Fruit fly (Drosophila melanogaster): ENCODE data around the gene Gr93b.

Gr93b gene

DNA sequence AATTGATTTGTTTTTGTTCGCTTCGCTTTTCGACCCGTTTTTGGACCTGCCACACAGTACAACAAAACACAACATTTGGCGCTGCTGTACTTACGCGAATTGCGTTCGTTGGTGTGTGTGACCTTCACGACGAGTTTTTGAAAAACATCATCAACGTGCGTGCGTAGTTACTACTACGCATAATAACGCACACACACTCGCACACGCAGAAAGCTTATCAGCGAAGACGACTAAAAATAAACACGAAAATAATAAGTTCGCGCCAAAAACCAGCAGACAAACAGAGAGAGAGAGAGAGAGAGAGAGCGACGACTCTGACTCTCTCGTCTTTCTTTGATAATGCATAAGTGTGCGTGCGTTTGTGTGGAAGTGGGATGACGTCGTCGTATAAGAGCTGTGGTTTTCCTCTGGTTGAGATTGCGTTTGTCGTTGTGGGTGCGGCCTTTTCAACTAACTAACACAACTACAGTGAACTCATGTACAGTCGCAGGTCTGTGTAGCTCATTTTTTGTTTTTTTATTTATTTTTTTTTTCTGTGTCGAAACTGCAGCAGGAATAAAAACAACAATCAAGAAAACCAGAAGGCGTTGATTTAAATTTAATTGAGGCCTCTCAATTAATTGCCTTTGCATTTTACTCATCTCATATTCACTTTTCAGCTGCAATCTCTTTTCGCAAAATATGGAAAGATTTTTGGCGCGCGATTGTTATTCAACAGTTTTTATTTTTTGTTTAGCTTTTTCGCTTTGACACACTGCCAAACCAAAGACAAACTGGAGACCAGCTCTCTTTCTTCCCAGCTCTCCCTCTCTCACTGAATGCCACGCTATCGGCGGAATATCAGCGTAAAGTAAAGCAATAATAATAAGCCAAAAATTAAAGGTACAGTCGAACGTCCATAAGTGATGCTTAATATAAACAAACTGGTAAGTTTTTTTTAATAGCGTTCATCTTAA is 10.3 kb upstream of the Gr93b start:
- peak; percentile 68; the same call in 1 of the 2 replicates for TF ChIP-seq Ets98B (GFP tag; IDR thresholded peaks at IDR 0.05)
- TF ChIP-seq CG9948 (tag; optimal IDR thresholded peaks at IDR 0.05), result peak; percentile 36
- TF ChIP-seq CG32121 (GFP tag; IDR thresholded peaks at IDR 0.05), result peak; percentile 67; the same call in 1 of the 2 replicates
- peak; percentile 1 for TF ChIP-seq CG34367 (tag; optimal IDR thresholded peaks at IDR 0.05)
- TF ChIP-seq CG15710 (tag; optimal IDR thresholded peaks at IDR 0.05), result peak; percentile 50
- TF ChIP-seq CG10348 (GFP tag; IDR thresholded peaks at IDR 0.05), result no peak
- peak; percentile 78 for TF ChIP-seq Pif1B (GFP tag; optimal IDR thresholded peaks at IDR 0.05)
- TF ChIP-seq Snoo (tag; optimal IDR thresholded peaks at IDR 0.05), result peak; percentile 42
- peak; percentile 39; the same call in 2 of the 3 replicates for TF ChIP-seq CG4496 (GFP tag; IDR thresholded peaks at IDR 0.05)
- peak; percentile 52; the same call in 2 of the 3 replicates for TF ChIP-seq fd96Ca (GFP tag; IDR thresholded peaks at IDR 0.05)
- TF ChIP-seq CG8301 (tag; optimal IDR thresholded peaks at IDR 0.05), result no peak
- TF ChIP-seq rn (GFP tag; IDR thresholded peaks at IDR 0.05), result 0 out of 2 replicates have a peak, but pooled peaks have one; percentile 28
- peak; percentile 61 for TF ChIP-seq CG8159 (tag; optimal IDR thresholded peaks at IDR 0.05)
- peak; percentile 66 for TF ChIP-seq CG12605 (GFP tag; IDR thresholded peaks at IDR 0.05)
- TF ChIP-seq CG17806 (tag; optimal IDR thresholded peaks at IDR 0.05), result no peak
- no peak for TF ChIP-seq gl (tag; optimal IDR thresholded peaks at IDR 0.05)
- peak; percentile 25 for TF ChIP-seq CG13204 (GFP tag; optimal IDR thresholded peaks at IDR 0.05)
- peak; percentile 88 for TF ChIP-seq EcR (GFP tag; optimal IDR thresholded peaks at IDR 0.05)
- TF ChIP-seq D1 (tag; optimal IDR thresholded peaks at IDR 0.05), result no peak
- peak; percentile 27 for TF ChIP-seq CG14655 (GFP tag; optimal IDR thresholded peaks at IDR 0.05)
- peak; percentile 66 for TF ChIP-seq Pif1A (GFP tag; optimal IDR thresholded peaks at IDR 0.05)

DNA sequence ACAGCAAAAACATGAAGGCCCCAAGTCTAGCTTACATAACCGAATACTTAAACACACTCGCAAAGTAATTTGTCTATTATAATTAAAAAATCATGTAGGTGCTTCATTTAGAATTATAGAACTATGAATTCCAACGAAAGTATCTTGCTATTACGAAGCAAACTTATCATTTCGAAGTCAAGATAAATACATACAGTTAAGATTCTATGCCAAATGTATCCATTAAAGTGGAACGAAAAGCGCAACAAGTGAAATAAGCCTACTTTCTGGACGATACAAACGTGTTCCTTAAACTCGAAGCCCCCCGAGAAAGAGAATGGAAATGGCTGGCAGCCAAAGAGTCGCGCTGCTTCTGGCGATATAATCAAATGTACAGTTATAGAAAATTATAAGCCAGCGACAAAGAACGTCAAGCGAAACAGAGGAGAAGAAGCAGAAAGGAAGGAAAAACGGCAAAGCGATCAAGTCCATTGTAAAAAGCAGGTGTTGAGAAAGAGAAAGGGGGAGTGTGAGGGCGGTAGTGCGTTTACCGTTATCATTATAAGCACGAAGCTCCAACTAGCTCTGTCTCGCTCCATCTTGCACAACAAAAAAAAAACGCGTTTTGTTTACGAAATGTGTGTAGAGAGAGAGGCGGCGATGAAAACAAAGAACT is 9.1 kb upstream of the Gr93b start:
- TF ChIP-seq fd96Ca (GFP tag; IDR thresholded peaks at IDR 0.05), result 0 out of 3 replicates have a peak, but pooled peaks have one; percentile 33
- TF ChIP-seq rn (GFP tag; IDR thresholded peaks at IDR 0.05), result no peak
- TF ChIP-seq Snoo (tag; optimal IDR thresholded peaks at IDR 0.05), result no peak
- no peak for TF ChIP-seq CG34367 (tag; optimal IDR thresholded peaks at IDR 0.05)
- no peak for TF ChIP-seq D1 (tag; optimal IDR thresholded peaks at IDR 0.05)
- no peak for TF ChIP-seq Pif1B (GFP tag; optimal IDR thresholded peaks at IDR 0.05)
- peak; percentile 44 for TF ChIP-seq EcR (GFP tag; optimal IDR thresholded peaks at IDR 0.05)
- TF ChIP-seq CG14655 (GFP tag; optimal IDR thresholded peaks at IDR 0.05), result peak; percentile 35
- TF ChIP-seq CG32121 (GFP tag; IDR thresholded peaks at IDR 0.05), result no peak
- TF ChIP-seq CG8301 (tag; optimal IDR thresholded peaks at IDR 0.05), result peak; percentile 21
- TF ChIP-seq CG15710 (tag; optimal IDR thresholded peaks at IDR 0.05), result peak; percentile 39
- 0 out of 2 replicates have a peak, but pooled peaks have one; percentile 11 for TF ChIP-seq Ets98B (GFP tag; IDR thresholded peaks at IDR 0.05)
- peak; percentile 54 for TF ChIP-seq CG8159 (tag; optimal IDR thresholded peaks at IDR 0.05)
- TF ChIP-seq CG10348 (GFP tag; IDR thresholded peaks at IDR 0.05), result no peak
- peak; percentile 33 for TF ChIP-seq CG17806 (tag; optimal IDR thresholded peaks at IDR 0.05)
- TF ChIP-seq Pif1A (GFP tag; optimal IDR thresholded peaks at IDR 0.05), result peak; percentile 1
- TF ChIP-seq CG12605 (GFP tag; IDR thresholded peaks at IDR 0.05), result no peak
- no peak for TF ChIP-seq gl (tag; optimal IDR thresholded peaks at IDR 0.05)
- TF ChIP-seq CG13204 (GFP tag; optimal IDR thresholded peaks at IDR 0.05), result no peak
- TF ChIP-seq CG9948 (tag; optimal IDR thresholded peaks at IDR 0.05), result peak; percentile 32
- TF ChIP-seq CG4496 (GFP tag; IDR thresholded peaks at IDR 0.05), result no peak

DNA sequence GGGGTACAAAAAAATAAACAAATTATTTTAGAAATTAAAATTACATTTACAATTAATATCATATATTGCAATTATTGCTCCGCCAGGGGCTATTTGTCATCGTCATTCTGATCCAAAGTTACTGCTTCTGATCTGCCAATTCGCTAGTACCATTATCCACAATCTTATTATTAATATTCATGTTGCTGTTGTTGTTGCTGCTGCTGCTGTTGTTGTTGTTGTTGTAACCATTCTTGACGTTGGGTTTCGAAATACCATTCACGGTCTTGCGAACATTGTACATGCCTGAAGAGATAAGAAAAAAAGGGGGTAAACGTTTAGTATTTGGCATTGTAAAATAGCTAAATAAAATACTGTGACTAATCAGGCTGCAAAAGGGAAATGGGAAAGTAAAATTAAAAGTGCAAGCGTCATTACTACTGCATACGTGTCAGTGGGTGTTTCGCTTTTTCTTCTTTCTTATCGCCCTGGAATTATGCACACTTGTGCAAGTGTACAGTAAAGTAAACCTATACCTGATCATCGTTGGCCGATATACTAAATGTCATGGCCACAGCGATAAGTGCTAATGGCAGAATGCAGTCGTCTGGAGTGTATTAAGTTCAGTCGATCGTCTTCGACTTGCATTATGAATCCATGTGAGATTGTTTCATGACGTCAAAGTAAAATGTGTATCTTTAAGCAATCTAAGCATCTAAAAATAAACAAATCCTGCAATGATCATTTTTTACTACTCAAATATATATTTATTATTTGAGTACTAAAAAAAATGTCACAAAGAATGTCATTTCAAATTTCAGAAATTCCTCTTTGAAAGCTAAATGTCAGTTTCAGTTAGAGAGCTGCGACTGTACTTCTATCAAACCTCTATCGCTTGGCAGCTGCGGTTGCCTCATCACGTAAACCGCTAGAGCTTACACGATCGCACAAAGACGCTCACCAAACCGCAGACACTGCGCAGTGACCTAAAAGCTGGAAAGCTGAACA is 8.3 kb upstream of the Gr93b start:
- TF ChIP-seq CG13204 (GFP tag; optimal IDR thresholded peaks at IDR 0.05) (no peak), EcR (GFP tag; optimal IDR thresholded peaks at IDR 0.05) (peak; percentile 80)

DNA sequence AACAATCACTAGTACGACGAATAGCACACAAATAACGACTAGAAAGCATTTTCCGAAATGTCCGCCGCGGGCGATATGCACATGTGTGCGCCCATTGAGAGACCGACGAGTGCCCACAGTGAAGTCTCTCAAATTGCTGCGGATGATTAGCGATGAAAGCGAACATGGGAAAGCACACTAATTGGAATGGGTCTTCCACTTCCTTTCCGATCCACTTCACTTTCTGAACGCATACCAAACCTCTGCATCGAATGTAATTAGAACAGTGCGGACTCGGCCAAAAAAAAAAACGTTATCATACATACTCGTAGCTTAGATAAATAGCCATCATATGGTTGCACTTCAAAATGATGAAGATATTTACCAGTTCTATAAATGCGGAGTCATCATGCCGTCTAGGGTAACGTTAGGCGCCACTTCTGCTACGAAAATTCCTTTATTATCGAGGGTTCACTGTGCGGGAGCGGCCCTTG is 6.5 kb upstream of the Gr93b start:
- TF ChIP-seq Pif1A (GFP tag; optimal IDR thresholded peaks at IDR 0.05), result peak; percentile 36
- peak; percentile 44 for TF ChIP-seq CG14655 (GFP tag; optimal IDR thresholded peaks at IDR 0.05)
- no peak for TF ChIP-seq Snoo (tag; optimal IDR thresholded peaks at IDR 0.05)
- TF ChIP-seq CG9948 (tag; optimal IDR thresholded peaks at IDR 0.05), result peak; percentile 19
- TF ChIP-seq gl (tag; optimal IDR thresholded peaks at IDR 0.05), result no peak
- TF ChIP-seq fd96Ca (GFP tag; IDR thresholded peaks at IDR 0.05), result peak; percentile 53; the same call in 1 of the 3 replicates
- no peak for TF ChIP-seq rn (GFP tag; IDR thresholded peaks at IDR 0.05)
- peak; percentile 28 for TF ChIP-seq CG8301 (tag; optimal IDR thresholded peaks at IDR 0.05)
- TF ChIP-seq D1 (tag; optimal IDR thresholded peaks at IDR 0.05), result no peak
- peak; percentile 2 for TF ChIP-seq CG15710 (tag; optimal IDR thresholded peaks at IDR 0.05)
- peak; percentile 54; the same call in 1 of the 2 replicates for TF ChIP-seq Ets98B (GFP tag; IDR thresholded peaks at IDR 0.05)
- TF ChIP-seq CG32121 (GFP tag; IDR thresholded peaks at IDR 0.05), result no peak
- TF ChIP-seq CG17806 (tag; optimal IDR thresholded peaks at IDR 0.05), result no peak
- peak; percentile 59; the same call in 2 of the 3 replicates for TF ChIP-seq CG4496 (GFP tag; IDR thresholded peaks at IDR 0.05)
- TF ChIP-seq Pif1B (GFP tag; optimal IDR thresholded peaks at IDR 0.05), result no peak
- no peak for TF ChIP-seq CG34367 (tag; optimal IDR thresholded peaks at IDR 0.05)
- TF ChIP-seq CG8159 (tag; optimal IDR thresholded peaks at IDR 0.05), result peak; percentile 3
- TF ChIP-seq EcR (GFP tag; optimal IDR thresholded peaks at IDR 0.05), result no peak
- no peak for TF ChIP-seq CG12605 (GFP tag; IDR thresholded peaks at IDR 0.05)
- no peak for TF ChIP-seq CG10348 (GFP tag; IDR thresholded peaks at IDR 0.05)
- no peak for TF ChIP-seq CG13204 (GFP tag; optimal IDR thresholded peaks at IDR 0.05)

Data from whole organism, pupa.